Fruit fly (Drosophila melanogaster) whole organism, wandering third instar larva: ENCODE data around the gene CG10019.

ENCODE experiments used
- br ChIP-seq: fragments of 200-800 bp; sonication (Bioruptor generic); optimal IDR thresholded peaks from 2 replicates; lab custom pipeline; 2016; ENCODE audit warnings: missing biosample characterization, missing genetic modification characterization
- lola ChIP-seq: fragments of >200 bp; optimal IDR thresholded peaks from 2 replicates; lab custom pipeline; 2017; ENCODE audit warnings: missing biosample characterization, missing genetic modification characterization
- tai ChIP-seq: sonication (Bioruptor generic); optimal IDR thresholded peaks from 2 replicates; lab custom pipeline; 2016; ENCODE audit warnings: missing biosample characterization, missing genetic modification characterization

dm6 chr2L:3685139-3685851 is 45.0 kb upstream of the CG10019 start:
- TF ChIP-seq lola (GFP tag; lab: Kevin White, UChicago) = no peak
- no peak for TF ChIP-seq br (GFP tag; lab: Kevin White, UChicago)
- no peak for TF ChIP-seq tai (GFP tag; lab: Kevin White, UChicago)
